Fruit fly (Drosophila melanogaster) whole organism, embryonic: Measurements from ENCODE around the gene Gmppb.

Source experiments
- Bteb2 ChIP-seq: fragments of 200-800 bp; sonication (Bioruptor generic); optimal IDR thresholded peaks from 2 replicates; lab custom pipeline; 2016; ENCODE audit warnings: missing biosample characterization, missing genetic modification characterization
- CG10209 ChIP-seq: fragments of 200-800 bp; sonication (Bioruptor generic); optimal IDR thresholded peaks from 3 replicates; lab custom pipeline; 2017; ENCODE audit warnings: missing biosample characterization, mild to moderate bottlenecking, missing genetic modification characterization, missing genetic modification reagents
- CG10366 ChIP-seq: fragments of 200-800 bp; sonication (Bioruptor generic); IDR thresholded peaks from 2 replicates; pipeline ENCODE4 v1.3.6; 2022; ENCODE audit warnings: missing biosample characterization, missing genetic modification characterization
- CG10979 ChIP-seq: fragments of 200-800 bp; sonication (Bioruptor generic); optimal IDR thresholded peaks from 2 replicates; lab custom pipeline; 2018; ENCODE audit warnings: missing biosample characterization, mild to moderate bottlenecking, missing genetic modification characterization, moderate library complexity
- CG11247 ChIP-seq: fragments of 200-800 bp; sonication (Bioruptor generic); IDR thresholded peaks from 2 replicates; pipeline ENCODE4 v1.3.6; 2022; ENCODE audit warnings: missing biosample characterization, missing genetic modification characterization
- CG12769 ChIP-seq: fragments of 200-800 bp; sonication (Bioruptor generic); optimal IDR thresholded peaks from 2 replicates; lab custom pipeline; 2019; ENCODE audit warnings: missing biosample characterization, mild to moderate bottlenecking, missing genetic modification characterization, moderate library complexity
- CG13123 ChIP-seq: fragments of 200-800 bp; sonication (Bioruptor generic); optimal IDR thresholded peaks from 2 replicates; lab custom pipeline; 2016; ENCODE audit warnings: missing biosample characterization, missing genetic modification characterization
- CG14710 ChIP-seq: fragments of 200-800 bp; sonication (Bioruptor generic); optimal IDR thresholded peaks from 3 replicates; lab custom pipeline; 2019; ENCODE audit warnings: missing biosample characterization, mild to moderate bottlenecking, missing genetic modification characterization, moderate library complexity
- CG16815 ChIP-seq: fragments of 200-800 bp; sonication (Bioruptor generic); optimal IDR thresholded peaks from 3 replicates; lab custom pipeline; 2017; ENCODE audit warnings: missing biosample characterization, mild to moderate bottlenecking, missing genetic modification characterization
- CG17328 ChIP-seq: fragments of 200-800 bp; sonication (Bioruptor generic); IDR thresholded peaks from 2 replicates; pipeline ENCODE4 v1.3.6; 2022; ENCODE audit warnings: missing biosample characterization, missing genetic modification characterization
- CG17361 ChIP-seq: fragments of 200-800 bp; sonication (Bioruptor generic); IDR thresholded peaks from 3 replicates; pipeline ENCODE4 v1.3.6; 2022; ENCODE audit warnings: missing biosample characterization, missing genetic modification characterization
- CG17802 ChIP-seq: fragments of 200-800 bp; sonication (Bioruptor generic); optimal IDR thresholded peaks from 2 replicates; lab custom pipeline; 2018; ENCODE audit warnings: missing biosample characterization, mild to moderate bottlenecking, missing genetic modification characterization, moderate library complexity
- CG2712 ChIP-seq: fragments of 200-800 bp; optimal IDR thresholded peaks from 3 replicates; lab custom pipeline; 2019; ENCODE audit warnings: missing biosample characterization, mild to moderate bottlenecking, missing genetic modification characterization, moderate library complexity
- CG33213 ChIP-seq: fragments of 200-800 bp; sonication (Bioruptor generic); optimal IDR thresholded peaks from 3 replicates; lab custom pipeline; 2016; ENCODE audit warnings: missing biosample characterization, missing genetic modification characterization
- CG4854 ChIP-seq: fragments of 200-800 bp; sonication (Bioruptor generic); optimal IDR thresholded peaks from 2 replicates; lab custom pipeline; 2016; ENCODE audit warnings: missing biosample characterization, missing genetic modification characterization, inconsistent platforms
- CG8388 ChIP-seq: fragments of 200-800 bp; sonication (Bioruptor generic); optimal IDR thresholded peaks from 2 replicates; lab custom pipeline; 2019; ENCODE audit warnings: missing biosample characterization, mild to moderate bottlenecking, missing genetic modification characterization, moderate library complexity
- Chrac-16 ChIP-seq: fragments of 200-800 bp; sonication (Bioruptor generic); optimal IDR thresholded peaks from 3 replicates; lab custom pipeline; 2016; ENCODE audit warnings: missing biosample characterization, missing genetic modification characterization
- CoRest ChIP-seq: fragments of 200-800 bp; sonication (Bioruptor generic); optimal IDR thresholded peaks from 3 replicates; lab custom pipeline; 2018; ENCODE audit warnings: missing biosample characterization, mild to moderate bottlenecking, missing genetic modification characterization, moderate library complexity
- Dad ChIP-seq: fragments of 200-800 bp; sonication (Bioruptor generic); optimal IDR thresholded peaks from 3 replicates; lab custom pipeline; 2016; ENCODE audit warnings: missing biosample characterization, missing genetic modification characterization
- E2f2 ChIP-seq: fragments of 200-800 bp; sonication (Bioruptor generic); IDR thresholded peaks from 2 replicates; pipeline ENCODE4 v1.3.6; 2022; ENCODE audit warnings: missing biosample characterization, missing genetic modification characterization
- HHEX ChIP-seq: fragments of 200-800 bp; sonication (Bioruptor generic); optimal IDR thresholded peaks from 3 replicates; lab custom pipeline; 2017; ENCODE audit warnings: missing biosample characterization, mild to moderate bottlenecking, missing genetic modification characterization, missing genetic modification reagents
- HLH54F ChIP-seq: fragments of 200-800 bp; sonication (Bioruptor generic); optimal IDR thresholded peaks from 3 replicates; lab custom pipeline; 2016; ENCODE audit warnings: missing biosample characterization, missing genetic modification characterization
- Hmr ChIP-seq: fragments of 200-800 bp; sonication (Bioruptor generic); optimal IDR thresholded peaks from 3 replicates; lab custom pipeline; 2017; ENCODE audit warnings: mild to moderate bottlenecking, missing biosample characterization, missing genetic modification reagents, missing genetic modification characterization
- Hmx ChIP-seq: fragments of 200-800 bp; sonication (Bioruptor generic); optimal IDR thresholded peaks from 2 replicates; lab custom pipeline; 2016; ENCODE audit warnings: missing biosample characterization, missing genetic modification characterization
- Hr78 ChIP-seq, 2 experiments: fragments of 200-800 bp in 1 of 2; fragments of >200 bp in 1 of 2; sonication (Bioruptor generic) in 1 of 2; optimal IDR thresholded peaks; 2 replicates each; lab custom pipeline; 2017 to 2019; ENCODE audit warnings: missing biosample characterization in 2 of 2, missing genetic modification characterization in 2 of 2, mild to moderate bottlenecking in 1 of 2, moderate library complexity in 1 of 2
- MESR4 ChIP-seq: fragments of 200-800 bp; sonication (Bioruptor generic); optimal IDR thresholded peaks from 2 replicates; lab custom pipeline; 2018; ENCODE audit warnings: missing biosample characterization, mild to moderate bottlenecking, missing genetic modification characterization, moderate library complexity
- Med ChIP-seq: fragments of 200-800 bp; sonication (Bioruptor generic); peaks from one replicate; lab custom pipeline; 2016; ENCODE audit warnings: missing biosample characterization, missing genetic modification characterization, mild to moderate bottlenecking, inconsistent platforms, moderate library complexity
- Neu2 ChIP-seq: fragments of 200-800 bp; sonication (Bioruptor generic); optimal IDR thresholded peaks from 3 replicates; lab custom pipeline; 2016; ENCODE audit warnings: missing biosample characterization, missing genetic modification characterization, borderline replicate concordance
- NfI ChIP-seq: fragments of 200-800 bp; sonication (Bioruptor generic); optimal IDR thresholded peaks from 3 replicates; lab custom pipeline; 2018; ENCODE audit warnings: missing biosample characterization, mild to moderate bottlenecking, missing genetic modification characterization, moderate library complexity
- Sin3A ChIP-seq: fragments of >200 bp; optimal IDR thresholded peaks from 2 replicates; lab custom pipeline; 2018
- YL-1 ChIP-seq: fragments of 200-800 bp; sonication (Bioruptor generic); optimal IDR thresholded peaks from 3 replicates; lab custom pipeline; 2017; ENCODE audit warnings: missing biosample characterization, mild to moderate bottlenecking, missing genetic modification characterization
- al ChIP-seq: fragments of 200-800 bp; sonication (Bioruptor generic); IDR thresholded peaks from 2 replicates; pipeline ENCODE4 v1.3.6; 2022; ENCODE audit warnings: missing biosample characterization, missing genetic modification characterization
- ase ChIP-seq: fragments of 200-800 bp; sonication (Bioruptor generic); IDR thresholded peaks from 3 replicates; pipeline ENCODE4 v1.3.6; 2022; ENCODE audit warnings: missing biosample characterization, missing genetic modification characterization
- dysf ChIP-seq: fragments of 200-800 bp; sonication (Bioruptor generic); IDR thresholded peaks from 3 replicates; pipeline ENCODE4 v1.3.6; 2022; ENCODE audit warnings: missing biosample characterization, missing genetic modification characterization
- gce ChIP-seq: fragments of 200-800 bp; sonication (Bioruptor generic); IDR thresholded peaks from 3 replicates; pipeline ENCODE4 v1.3.6; 2022; ENCODE audit warnings: missing biosample characterization, missing genetic modification characterization
- gro ChIP-seq: fragments of 200-800 bp; sonication (Bioruptor generic); optimal IDR thresholded peaks from 2 replicates; lab custom pipeline; 2016; ENCODE audit warnings: missing biosample characterization, missing genetic modification characterization
- her ChIP-seq: fragments of 200-800 bp; sonication (Bioruptor generic); optimal IDR thresholded peaks from 2 replicates; lab custom pipeline; 2016; ENCODE audit warnings: missing biosample characterization, missing genetic modification characterization
- insv ChIP-seq, 2 experiments: fragments of 200-800 bp; sonication (Bioruptor generic); optimal IDR thresholded peaks; 3 replicates each; lab custom pipeline; 2016 to 2018; ENCODE audit warnings: missing biosample characterization in 2 of 2, missing genetic modification characterization in 2 of 2
- ken ChIP-seq: fragments of 200-800 bp; sonication (Bioruptor generic); IDR thresholded peaks from 3 replicates; pipeline ENCODE4 v1.3.6; 2022; ENCODE audit warnings: missing biosample characterization, missing genetic modification characterization
- lilli ChIP-seq: fragments of 200-800 bp; sonication (Bioruptor generic); optimal IDR thresholded peaks from 3 replicates; lab custom pipeline; 2016; ENCODE audit warnings: missing biosample characterization, missing genetic modification characterization
- mam ChIP-seq: fragments of 200-800 bp; sonication (Bioruptor generic); optimal IDR thresholded peaks from 3 replicates; lab custom pipeline; 2016; ENCODE audit warnings: missing biosample characterization, missing genetic modification characterization
- odd ChIP-seq: fragments of 200-800 bp; sonication (Bioruptor generic); optimal IDR thresholded peaks from 2 replicates; lab custom pipeline; 2017; ENCODE audit warnings: missing biosample characterization, mild to moderate bottlenecking, missing genetic modification characterization
- onecut ChIP-seq: fragments of 200-800 bp; sonication (Bioruptor generic); IDR thresholded peaks from 2 replicates; pipeline ENCODE4 v1.3.6; 2022; ENCODE audit warnings: missing biosample characterization, missing genetic modification characterization
- pan ChIP-seq, 4 experiments: fragments of >200 bp in 3 of 4; fragments of 200-800 bp in 1 of 4; sonication (Bioruptor generic) in 1 of 4; optimal IDR thresholded peaks in 3 of 4; IDR thresholded peaks in 1 of 4; 2 replicates each; pipeline versions ENCODE4 v1.3.6 to Lab custom; 2017 to 2022; ENCODE audit warnings: missing biosample characterization in 2 of 4, missing genetic modification characterization in 2 of 4, mixed read lengths in 1 of 4
- pho ChIP-seq: fragments of 200-800 bp; sonication (Bioruptor generic); optimal IDR thresholded peaks from 2 replicates; lab custom pipeline; 2016; ENCODE audit warnings: missing biosample characterization, missing genetic modification characterization
- pum ChIP-seq: fragments of 200-800 bp; sonication (Bioruptor generic); optimal IDR thresholded peaks from 2 replicates; lab custom pipeline; 2016; ENCODE audit warnings: missing biosample characterization, missing genetic modification characterization
- row ChIP-seq: fragments of 200-800 bp; sonication (Bioruptor generic); IDR thresholded peaks from 3 replicates; pipeline ENCODE4 v1.3.6; 2022; ENCODE audit warnings: missing biosample characterization, missing genetic modification characterization
- sens ChIP-seq: fragments of 200-800 bp; sonication (Bioruptor generic); peaks from one replicate; lab custom pipeline; 2016; ENCODE audit warnings: missing biosample characterization, missing genetic modification characterization
- sug ChIP-seq: fragments of 200-800 bp; optimal IDR thresholded peaks from 2 replicates; lab custom pipeline; 2019; ENCODE audit warnings: missing biosample characterization, mild to moderate bottlenecking, missing genetic modification characterization, moderate library complexity
- zf30C ChIP-seq: fragments of 200-800 bp; sonication (Bioruptor generic); optimal IDR thresholded peaks from 3 replicates; lab custom pipeline; 2018; ENCODE audit warnings: missing biosample characterization, mild to moderate bottlenecking, missing genetic modification characterization

Gmppb gene

dm6 chr3R:4775371-4775770 lies 35.9 kb upstream of the Gmppb start (continued):
- 0 out of 3 replicates have a peak, but pooled peaks have one; percentile 15 for TF ChIP-seq ase (GFP tag; lab: Robert Waterston, UW)
- no peak for TF ChIP-seq Hmx (GFP tag; lab: Kevin White, UChicago)
- TF ChIP-seq CG11247 (GFP tag; lab: Robert Waterston, UW) = 0 out of 2 replicates have a peak, but pooled peaks have one; percentile 22
- TF ChIP-seq Bteb2 (GFP tag; lab: Kevin White, UChicago) = peak; percentile 40
- TF ChIP-seq MESR4 (GFP tag; lab: Kevin White, UChicago) = peak; percentile 75
- TF ChIP-seq Sin3A (lab: Kevin White, UChicago) = peak; percentile 32
- TF ChIP-seq mam (GFP tag; lab: Kevin White, UChicago) = peak; percentile 24
- no peak for TF ChIP-seq gro
- peak; percentile 25 for TF ChIP-seq HHEX (GFP tag; lab: Kevin White, UChicago)
- peak; percentile 32 for TF ChIP-seq Chrac-16
- peak; percentile 43 for TF ChIP-seq E2f2
- TF ChIP-seq sens (GFP tag; lab: Kevin White, UChicago) = peak; percentile 93
- TF ChIP-seq CoRest (tag; lab: Kevin White, UChicago) = peak; percentile 56
- TF ChIP-seq pho = peak; percentile 14
- TF ChIP-seq CG10366 (GFP tag; lab: Robert Waterston, UW) = peak; percentile 22; the same call in 1 of the 2 replicates
- TF ChIP-seq CG4854 (GFP tag; lab: Kevin White, UChicago) = peak; percentile 0
- TF ChIP-seq dysf (GFP tag; lab: Robert Waterston, UW) = peak; percentile 42; the same call in 2 of the 3 replicates
- peak; percentile 61 for TF ChIP-seq CG2712 (tag; lab: Kevin White, UChicago)
- TF ChIP-seq insv (GFP tag; optimal IDR thresholded peaks at IDR 0.05; lab: Kevin White, UChicago) = peak in 1 of 2 experiments; percentile 12
- TF ChIP-seq CG17328 (GFP tag; lab: Robert Waterston, UW) = peak; percentile 43
- TF ChIP-seq CG13123 (GFP tag; lab: Kevin White, UChicago) = peak; percentile 13
- TF ChIP-seq Hr78 (GFP tag; optimal IDR thresholded peaks at IDR 0.05; lab: Kevin White, UChicago) = no peak
- TF ChIP-seq row (GFP tag; lab: Robert Waterston, UW) = peak; percentile 79
- TF ChIP-seq CG17802 (tag; lab: Kevin White, UChicago) = peak; percentile 81
- TF ChIP-seq CG16815 (GFP tag; lab: Kevin White, UChicago) = no peak
- TF ChIP-seq sug = peak; percentile 21
- peak; percentile 80 for TF ChIP-seq Med (GFP tag; lab: Kevin White, UChicago)
- TF ChIP-seq gce = no peak
- 0 out of 2 replicates have a peak, but pooled peaks have one; percentile 14 for TF ChIP-seq al (GFP tag; lab: Robert Waterston, UW)
- TF ChIP-seq YL-1 (GFP tag; lab: Kevin White, UChicago) = peak; percentile 66
- no peak for TF ChIP-seq Neu2
- TF ChIP-seq zf30C (GFP tag; lab: Kevin White, UChicago) = no peak
- TF ChIP-seq CG12769 (tag; lab: Kevin White, UChicago) = peak; percentile 48
- TF ChIP-seq CG8388 (GFP tag; lab: Kevin White, UChicago) = peak; percentile 35
- peak; percentile 43 for TF ChIP-seq pum (GFP tag; lab: Kevin White, UChicago)
- peak; percentile 15 for TF ChIP-seq HLH54F (GFP tag; lab: Kevin White, UChicago)
- TF ChIP-seq lilli = peak; percentile 37
- TF ChIP-seq NfI (GFP tag; lab: Kevin White, UChicago) = peak; percentile 18
- TF ChIP-seq pan (optimal IDR thresholded peaks at IDR 0.05; lab: Kevin White, UChicago) = no peak
- TF ChIP-seq pan (GFP tag; optimal IDR thresholded peaks at IDR 0.05 in 1 of 2, IDR thresholded peaks at IDR 0.05 in 1 of 2) = peak in 1 of 2 experiments; percentile 33
- peak; percentile 33 for TF ChIP-seq CG10979 (tag; lab: Kevin White, UChicago)
- TF ChIP-seq CG17361 (GFP tag; lab: Robert Waterston, UW) = peak; percentile 55
- TF ChIP-seq Dad (GFP tag; lab: Kevin White, UChicago) = no peak
- peak; percentile 98 for TF ChIP-seq her (GFP tag; lab: Kevin White, UChicago)
- TF ChIP-seq CG33213 = peak; percentile 44
- peak; percentile 57 for TF ChIP-seq Hmr (GFP tag; lab: Kevin White, UChicago)
- TF ChIP-seq odd (GFP tag; lab: Kevin White, UChicago) = no peak
- TF ChIP-seq onecut = peak; percentile 23; the same call in 1 of the 2 replicates
- TF ChIP-seq CG14710 (tag; lab: Kevin White, UChicago) = peak; percentile 49
- peak; percentile 57; the same call in 1 of the 3 replicates for TF ChIP-seq ken
- peak; percentile 16 for TF ChIP-seq CG10209 (GFP tag; lab: Kevin White, UChicago)
